Worm (Caenorhabditis elegans): Measurements from ENCODE around the gene srx-101.

ce11 chrII:3665181-3665580 is 25.4 kb downstream of the srx-101 start:
- TF ChIP-seq unc-62 (GFP tag; optimal IDR thresholded peaks at IDR 0.05): no peak
- no peak for TF ChIP-seq aly-2 (tag; optimal IDR thresholded peaks at IDR 0.05)
- no peak for TF ChIP-seq elt-3 (tag; optimal IDR thresholded peaks at IDR 0.05)
- no peak for TF ChIP-seq snpc-4 (tag; optimal IDR thresholded peaks at IDR 0.05)

Measured in whole organism, L3 larva.